Fruit fly (Drosophila melanogaster) whole organism: Measurements from ENCODE around the gene Krn.

Source experiments
- CG8478 ChIP-seq: fragments of >200 bp; optimal IDR thresholded peaks from 2 replicates; lab custom pipeline; 2018; ENCODE audit warnings: inconsistent platforms
- pan ChIP-seq: fragments of >200 bp; optimal IDR thresholded peaks from 2 replicates; lab custom pipeline; 2017

DNA sequence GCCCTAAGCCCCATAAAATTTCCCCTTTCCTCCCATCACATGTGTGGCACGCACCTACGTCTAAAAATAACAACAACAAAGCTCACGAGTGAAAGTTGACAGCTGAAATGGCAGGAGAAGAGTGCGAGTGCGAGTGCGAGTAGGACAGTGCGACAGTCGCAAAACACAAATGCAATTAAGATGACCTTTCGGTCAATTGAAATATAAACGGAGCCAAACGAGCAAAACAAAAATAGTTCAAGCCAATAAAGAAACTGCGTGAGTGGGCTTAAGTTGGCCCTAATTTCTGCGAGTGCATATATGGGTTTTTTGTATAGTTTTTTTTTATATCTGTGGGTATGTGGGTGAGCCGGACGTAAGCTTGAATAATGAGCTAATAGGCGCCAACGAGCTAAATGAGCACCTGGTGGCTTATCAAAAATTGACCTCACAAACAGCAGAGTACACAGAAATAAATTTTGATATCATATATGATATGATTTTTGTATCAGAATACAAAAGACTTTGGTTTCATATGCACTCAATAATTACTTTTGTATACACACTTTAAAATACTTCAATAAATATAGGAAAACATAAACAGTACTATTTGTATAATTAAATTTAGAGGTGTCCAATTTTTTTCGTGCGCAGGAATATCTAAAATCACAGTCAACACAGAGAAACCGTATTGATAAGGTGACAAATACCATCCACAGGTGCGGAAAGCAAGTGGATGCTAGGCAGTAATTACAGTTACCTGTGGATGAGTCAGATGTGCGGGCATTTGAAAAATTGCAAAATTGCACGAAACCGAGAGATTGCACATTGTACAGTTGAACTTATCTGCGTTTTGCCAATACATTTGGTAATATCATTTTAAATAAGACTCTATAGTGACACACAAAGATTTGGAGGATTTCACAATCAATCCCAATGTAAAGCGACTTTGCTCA lies 2.1 kb downstream of the Krn start:
- TF ChIP-seq CG8478 (lab: Kevin White, UChicago) = no peak
- no peak for TF ChIP-seq pan (lab: Kevin White, UChicago)
